Worm (Caenorhabditis elegans): ENCODE measurements around the gene toe-2.

Gene toe-2

ce11 chrII:6513911-6514310 is 7.3 kb downstream of the toe-2 start, which contains the start of gene R05G9R.1:
Gene R05G9R.1 (minus strand): TSS chrII:6514011.
- TF ChIP-seq tra-4 (tag; optimal IDR thresholded peaks at IDR 0.05) (no peak), sea-1 (GFP tag; conservative IDR thresholded peaks at IDR 0.05) (no peak)

ce11 chrII:6513357-6513756 is 7.8 kb downstream of the toe-2 start:
- TF ChIP-seq B0310.2 (tag; optimal IDR thresholded peaks at IDR 0.05) = no peak
- TF ChIP-seq tbx-37 (GFP tag; conservative IDR thresholded peaks at IDR 0.05) = no peak
- no peak for TF ChIP-seq hnd-1 (tag; optimal IDR thresholded peaks at IDR 0.05)
- no peak for TF ChIP-seq hmbx-1 (tag; optimal IDR thresholded peaks at IDR 0.05)
- TF ChIP-seq pes-1 (GFP tag; IDR thresholded peaks at IDR 0.05) = no peak
- no peak for TF ChIP-seq aly-1 (tag; optimal IDR thresholded peaks at IDR 0.05)
- no peak for TF ChIP-seq ama-1 (optimal IDR thresholded peaks at IDR 0.05)

ce11 chrII:6502826-6503225 is 18.4 kb downstream of the toe-2 start, which contains the start of gene R05G9.1:
Gene R05G9.1 (plus strand): TSS chrII:6503168.
- TF ChIP-seq flt-1 (GFP tag; IDR thresholded peaks at IDR 0.05) (no peak), F13C5.2 (tag; optimal IDR thresholded peaks at IDR 0.05) (no peak), sea-1 (GFP tag; conservative IDR thresholded peaks at IDR 0.05) (no peak), tbx-37 (GFP tag; conservative IDR thresholded peaks at IDR 0.05) (no peak), ets-7 (tag; optimal IDR thresholded peaks at IDR 0.05) (no peak), B0310.2 (tag; optimal IDR thresholded peaks at IDR 0.05) (no peak), pes-1 (GFP tag; IDR thresholded peaks at IDR 0.05) (no peak), ceh-36 (tag; optimal IDR thresholded peaks at IDR 0.05) (no peak), scrt-1 (GFP tag; IDR thresholded peaks at IDR 0.05) (no peak), tra-4 (tag; optimal IDR thresholded peaks at IDR 0.05) (no peak), aly-1 (tag; optimal IDR thresholded peaks at IDR 0.05) (no peak), tbx-11 (GFP tag; IDR thresholded peaks at IDR 0.05) (no peak), hmbx-1 (tag; optimal IDR thresholded peaks at IDR 0.05) (no peak), ama-1 (optimal IDR thresholded peaks at IDR 0.05) (no peak), hmg-4 (GFP tag; optimal IDR thresholded peaks at IDR 0.05) (no peak), hnd-1 (tag; optimal IDR thresholded peaks at IDR 0.05) (no peak)

- TF ChIP-seq ceh-36 (tag; optimal IDR thresholded peaks at IDR 0.05) (no peak), scrt-1 (GFP tag; IDR thresholded peaks at IDR 0.05) (no peak), ceh-13 (GFP tag; optimal IDR thresholded peaks at IDR 0.05) (no peak), aly-1 (tag; optimal IDR thresholded peaks at IDR 0.05) (no peak), ama-1 (optimal IDR thresholded peaks at IDR 0.05) (no peak), hnd-1 (tag; optimal IDR thresholded peaks at IDR 0.05) (no peak), flt-1 (GFP tag; IDR thresholded peaks at IDR 0.05) (no peak), F13C5.2 (tag; optimal IDR thresholded peaks at IDR 0.05) (no peak), B0310.2 (tag; optimal IDR thresholded peaks at IDR 0.05) (no peak), hmbx-1 (tag; optimal IDR thresholded peaks at IDR 0.05) (no peak), tra-4 (tag; optimal IDR thresholded peaks at IDR 0.05) (no peak), tbx-37 (GFP tag; conservative IDR thresholded peaks at IDR 0.05) (no peak), hmg-4 (GFP tag; optimal IDR thresholded peaks at IDR 0.05) (no peak), tbx-11 (GFP tag; IDR thresholded peaks at IDR 0.05) (no peak), sea-1 (GFP tag; conservative IDR thresholded peaks at IDR 0.05) (no peak), ets-7 (tag; optimal IDR thresholded peaks at IDR 0.05) (no peak), pes-1 (GFP tag; IDR thresholded peaks at IDR 0.05) (no peak)
These were observed 19.8 kb downstream of the toe-2 start, which contains the start of gene R05G9.3 for ce11 chrII:6501420-6501819. Gene R05G9.3 (minus strand): TSS chrII:6501520.

ce11 chrII:6500161-6500560 is 21.0 kb downstream of the toe-2 start, which contains the start of gene R05G9.5:
Gene R05G9.5 (minus strand): TSS chrII:6500261.
- TF ChIP-seq ceh-36 (tag; optimal IDR thresholded peaks at IDR 0.05) (no peak), hmg-4 (GFP tag; optimal IDR thresholded peaks at IDR 0.05) (no peak), B0310.2 (tag; optimal IDR thresholded peaks at IDR 0.05) (no peak), ceh-13 (GFP tag; optimal IDR thresholded peaks at IDR 0.05) (no peak), tbx-37 (GFP tag; conservative IDR thresholded peaks at IDR 0.05) (no peak), hnd-1 (tag; optimal IDR thresholded peaks at IDR 0.05) (no peak), aly-1 (tag; optimal IDR thresholded peaks at IDR 0.05) (no peak), ets-7 (tag; optimal IDR thresholded peaks at IDR 0.05) (no peak), flt-1 (GFP tag; IDR thresholded peaks at IDR 0.05) (no peak), scrt-1 (GFP tag; IDR thresholded peaks at IDR 0.05) (no peak), tra-4 (tag; optimal IDR thresholded peaks at IDR 0.05) (no peak), sea-1 (GFP tag; conservative IDR thresholded peaks at IDR 0.05) (no peak), pes-1 (GFP tag; IDR thresholded peaks at IDR 0.05) (no peak), hmbx-1 (tag; optimal IDR thresholded peaks at IDR 0.05) (no peak), F13C5.2 (tag; optimal IDR thresholded peaks at IDR 0.05) (no peak), ama-1 (optimal IDR thresholded peaks at IDR 0.05) (no peak), tbx-11 (GFP tag; IDR thresholded peaks at IDR 0.05) (no peak)

ce11 chrII:6499067-6499466 is 22.1 kb downstream of the toe-2 start, which contains the start of gene twk-49:
Gene twk-49 (minus strand): TSS chrII:6499167.
- TF ChIP-seq scrt-1 (GFP tag; IDR thresholded peaks at IDR 0.05) (no peak), tbx-11 (GFP tag; IDR thresholded peaks at IDR 0.05) (no peak), tra-4 (tag; optimal IDR thresholded peaks at IDR 0.05) (no peak), sea-1 (GFP tag; conservative IDR thresholded peaks at IDR 0.05) (no peak), flt-1 (GFP tag; IDR thresholded peaks at IDR 0.05) (no peak), hnd-1 (tag; optimal IDR thresholded peaks at IDR 0.05) (no peak), F13C5.2 (tag; optimal IDR thresholded peaks at IDR 0.05) (no peak), ets-7 (tag; optimal IDR thresholded peaks at IDR 0.05) (no peak), ama-1 (optimal IDR thresholded peaks at IDR 0.05) (no peak), pes-1 (GFP tag; IDR thresholded peaks at IDR 0.05) (no peak), aly-1 (tag; optimal IDR thresholded peaks at IDR 0.05) (no peak), tbx-37 (GFP tag; conservative IDR thresholded peaks at IDR 0.05) (no peak)

- TF ChIP-seq pes-1 (GFP tag; IDR thresholded peaks at IDR 0.05) (no peak), B0310.2 (tag; optimal IDR thresholded peaks at IDR 0.05) (no peak)
These were observed 22.6 kb downstream of the toe-2 start for ce11 chrII:6498609-6499008.

ce11 chrII:6497137-6497536 is 24.0 kb downstream of the toe-2 start:
- TF ChIP-seq sea-1 (GFP tag; conservative IDR thresholded peaks at IDR 0.05) = no peak
- TF ChIP-seq ceh-13 (GFP tag; optimal IDR thresholded peaks at IDR 0.05) = no peak
- no peak for TF ChIP-seq ama-1 (optimal IDR thresholded peaks at IDR 0.05)
- TF ChIP-seq B0310.2 (tag; optimal IDR thresholded peaks at IDR 0.05) = no peak
- no peak for TF ChIP-seq ets-7 (tag; optimal IDR thresholded peaks at IDR 0.05)
- TF ChIP-seq ceh-36 (tag; optimal IDR thresholded peaks at IDR 0.05) = no peak
- no peak for TF ChIP-seq hmg-4 (GFP tag; optimal IDR thresholded peaks at IDR 0.05)
- no peak for TF ChIP-seq tra-4 (tag; optimal IDR thresholded peaks at IDR 0.05)
- no peak for TF ChIP-seq F13C5.2 (tag; optimal IDR thresholded peaks at IDR 0.05)

Measured in whole organism, early embryonic.